Fruit fly (Drosophila melanogaster) whole organism, prepupa: ENCODE measurements around the gene NimB1.

Experiments used
- Blimp-1 ChIP-seq: fragments of 200-800 bp; sonication (Bioruptor generic); optimal IDR thresholded peaks from 3 replicates; lab custom pipeline; 2017; ENCODE audit warnings: missing biosample characterization, missing genetic modification characterization, mild to moderate bottlenecking, moderate library complexity, missing genetic modification reagents
- CG10631 ChIP-seq: fragments of 200-800 bp; sonication (Bioruptor generic); optimal IDR thresholded peaks from 2 replicates; lab custom pipeline; 2016; ENCODE audit warnings: missing biosample characterization, missing genetic modification characterization
- CG10669 ChIP-seq: fragments of 200-800 bp; sonication (Bioruptor generic); optimal IDR thresholded peaks from 3 replicates; lab custom pipeline; 2018; ENCODE audit warnings: missing biosample characterization, mild to moderate bottlenecking, missing genetic modification characterization, moderate library complexity
- CG11294 ChIP-seq: fragments of 200-800 bp; sonication (Bioruptor generic); IDR thresholded peaks from 2 replicates; pipeline ENCODE4 v1.3.6; 2022; ENCODE audit warnings: missing biosample characterization, missing genetic modification characterization
- CG11762 ChIP-seq: fragments of 200-800 bp; sonication (Bioruptor generic); optimal IDR thresholded peaks from 3 replicates; lab custom pipeline; 2016; ENCODE audit warnings: missing biosample characterization, missing genetic modification characterization; ENCODE audit not compliant: insufficient read depth
- CG11902 ChIP-seq: fragments of 200-800 bp; sonication (Bioruptor generic); optimal IDR thresholded peaks from 3 replicates; lab custom pipeline; 2016; ENCODE audit warnings: missing biosample characterization, missing genetic modification characterization
- CG15336 ChIP-seq: fragments of 200-800 bp; sonication (Bioruptor generic); IDR thresholded peaks from 2 replicates; pipeline ENCODE4 v1.3.6; 2022; ENCODE audit warnings: missing biosample characterization, missing genetic modification characterization
- CG1621 ChIP-seq: fragments of 200-800 bp; sonication (Bioruptor generic); optimal IDR thresholded peaks from 3 replicates; lab custom pipeline; 2018; ENCODE audit warnings: missing biosample characterization, mild to moderate bottlenecking, missing genetic modification characterization
- CG31627 ChIP-seq: fragments of 200-800 bp; sonication (Bioruptor generic); optimal IDR thresholded peaks from 3 replicates; lab custom pipeline; 2016; ENCODE audit warnings: missing biosample characterization, missing genetic modification characterization
- CG32006 ChIP-seq: fragments of 200-800 bp; sonication (Bioruptor generic); optimal IDR thresholded peaks from 3 replicates; lab custom pipeline; 2017; ENCODE audit warnings: missing biosample characterization, mild to moderate bottlenecking, missing genetic modification characterization
- CG34406 ChIP-seq: fragments of 200-800 bp; sonication (Bioruptor generic); optimal IDR thresholded peaks from 3 replicates; lab custom pipeline; 2016; ENCODE audit warnings: missing biosample characterization, missing genetic modification characterization
- CG3919 ChIP-seq: fragments of 200-800 bp; sonication (Bioruptor generic); optimal IDR thresholded peaks from 3 replicates; lab custom pipeline; 2016; ENCODE audit warnings: missing biosample characterization, missing genetic modification characterization
- CG4318 ChIP-seq: fragments of 200-800 bp; sonication (Bioruptor generic); optimal IDR thresholded peaks from 3 replicates; lab custom pipeline; 2017; ENCODE audit warnings: missing biosample characterization, mild to moderate bottlenecking, missing genetic modification characterization
- CG6792 ChIP-seq: fragments of 200-800 bp; sonication (Bioruptor generic); optimal IDR thresholded peaks from 3 replicates; lab custom pipeline; 2016; ENCODE audit warnings: missing biosample characterization, missing genetic modification characterization
- CG6808 ChIP-seq: fragments of 200-800 bp; sonication (Bioruptor generic); optimal IDR thresholded peaks from 3 replicates; lab custom pipeline; 2017; ENCODE audit warnings: missing biosample characterization, missing genetic modification characterization, mild to moderate bottlenecking, moderate library complexity, missing genetic modification reagents
- CG7368 ChIP-seq: fragments of 200-800 bp; sonication (Bioruptor generic); optimal IDR thresholded peaks from 3 replicates; lab custom pipeline; 2016; ENCODE audit warnings: missing biosample characterization, missing genetic modification characterization
- CG8632 ChIP-seq: fragments of 200-800 bp; sonication (Bioruptor generic); optimal IDR thresholded peaks from 3 replicates; lab custom pipeline; 2016; ENCODE audit warnings: missing biosample characterization, missing genetic modification characterization
- CG9139 ChIP-seq: fragments of 200-800 bp; sonication (Bioruptor generic); optimal IDR thresholded peaks from 3 replicates; lab custom pipeline; 2017; ENCODE audit warnings: missing biosample characterization, mild to moderate bottlenecking, missing genetic modification characterization
- Eip75B ChIP-seq: fragments of 200-800 bp; sonication (Bioruptor generic); optimal IDR thresholded peaks from 3 replicates; lab custom pipeline; 2016; ENCODE audit warnings: missing biosample characterization, missing genetic modification characterization
- Eip78C ChIP-seq: fragments of 200-800 bp; sonication (Bioruptor generic); peaks from one replicate; lab custom pipeline; 2016; ENCODE audit warnings: missing biosample characterization, missing genetic modification characterization
- Eip93F ChIP-seq: fragments of 200-800 bp; sonication (Bioruptor generic); optimal IDR thresholded peaks from 2 replicates; lab custom pipeline; 2016; ENCODE audit warnings: missing biosample characterization, mild to moderate bottlenecking, missing genetic modification characterization
- Ets21C ChIP-seq: fragments of 200-800 bp; sonication (Bioruptor generic); optimal IDR thresholded peaks from 3 replicates; lab custom pipeline; 2016; ENCODE audit warnings: missing biosample characterization, missing genetic modification characterization
- Ets96B ChIP-seq: fragments of 200-800 bp; optimal IDR thresholded peaks from 2 replicates; lab custom pipeline; 2019; ENCODE audit warnings: missing biosample characterization, mild to moderate bottlenecking, missing genetic modification characterization, moderate library complexity
- Hr38 ChIP-seq: sonication (Bioruptor generic); optimal IDR thresholded peaks from 2 replicates; lab custom pipeline; 2016; ENCODE audit warnings: missing biosample characterization, missing genetic modification characterization
- Hr39 ChIP-seq: fragments of 200-800 bp; sonication (Bioruptor generic); optimal IDR thresholded peaks from 2 replicates; lab custom pipeline; 2016; ENCODE audit warnings: missing biosample characterization, missing genetic modification characterization
- Hr4 ChIP-seq: fragments of 200-800 bp; sonication (Bioruptor generic); optimal IDR thresholded peaks from 3 replicates; lab custom pipeline; 2016; ENCODE audit warnings: missing biosample characterization, missing genetic modification characterization
- Lpt ChIP-seq: fragments of 200-800 bp; sonication (Bioruptor generic); optimal IDR thresholded peaks from 3 replicates; lab custom pipeline; 2016; ENCODE audit warnings: missing biosample characterization, missing genetic modification characterization
- OdsH ChIP-seq: fragments of 200-800 bp; sonication (Bioruptor generic); optimal IDR thresholded peaks from 3 replicates; lab custom pipeline; 2016; ENCODE audit warnings: missing biosample characterization, missing genetic modification characterization
- Smox ChIP-seq: fragments of 200-800 bp; sonication (Bioruptor generic); optimal IDR thresholded peaks from 3 replicates; lab custom pipeline; 2016; ENCODE audit warnings: missing biosample characterization, missing genetic modification characterization
- Sox102F ChIP-seq: fragments of 200-800 bp; sonication (Bioruptor generic); optimal IDR thresholded peaks from 2 replicates; lab custom pipeline; 2016; ENCODE audit warnings: missing biosample characterization, mild to moderate bottlenecking, missing genetic modification characterization
- Sox14 ChIP-seq: fragments of 200-800 bp; sonication (Bioruptor generic); optimal IDR thresholded peaks from 3 replicates; lab custom pipeline; 2016; ENCODE audit warnings: missing biosample characterization, missing genetic modification characterization
- achi ChIP-seq: fragments of 200-800 bp; sonication (Bioruptor generic); optimal IDR thresholded peaks from 3 replicates; lab custom pipeline; 2016; ENCODE audit warnings: missing biosample characterization, missing genetic modification characterization
- acj6 ChIP-seq: fragments of 200-800 bp; sonication (Bioruptor generic); optimal IDR thresholded peaks from 3 replicates; lab custom pipeline; 2016; ENCODE audit warnings: missing biosample characterization, missing genetic modification characterization
- cyc ChIP-seq: fragments of 200-800 bp; sonication (Bioruptor generic); optimal IDR thresholded peaks from 3 replicates; lab custom pipeline; 2016; ENCODE audit warnings: missing biosample characterization, missing genetic modification characterization
- dsx ChIP-seq: fragments of 200-800 bp; optimal IDR thresholded peaks from 3 replicates; lab custom pipeline; 2019; ENCODE audit warnings: missing biosample characterization, mild to moderate bottlenecking, missing genetic modification characterization, moderate library complexity; ENCODE audit not compliant: poor library complexity, severe bottlenecking
- eg ChIP-seq: fragments of 200-800 bp; sonication (Bioruptor generic); IDR thresholded peaks from 3 replicates; pipeline ENCODE4 v1.3.6; 2022; ENCODE audit warnings: missing biosample characterization, missing genetic modification characterization
- lz ChIP-seq: fragments of 200-800 bp; sonication (Bioruptor generic); optimal IDR thresholded peaks from 3 replicates; lab custom pipeline; 2016; ENCODE audit warnings: missing biosample characterization, missing genetic modification characterization
- net ChIP-seq: fragments of 200-800 bp; sonication (Bioruptor generic); optimal IDR thresholded peaks from 3 replicates; lab custom pipeline; 2016; ENCODE audit warnings: missing biosample characterization, missing genetic modification characterization
- pdm3 ChIP-seq: fragments of 200-800 bp; sonication (Bioruptor generic); optimal IDR thresholded peaks from 3 replicates; lab custom pipeline; 2016; ENCODE audit warnings: missing biosample characterization, missing genetic modification characterization
- salr ChIP-seq, 2 experiments: fragments of 200-800 bp; sonication (Bioruptor generic); optimal IDR thresholded peaks; 3 replicates each; lab custom pipeline; 2016 to 2018; ENCODE audit warnings: missing biosample characterization in 2 of 2, missing genetic modification characterization in 2 of 2, mild to moderate bottlenecking in 1 of 2
- svp ChIP-seq: fragments of 200-800 bp; sonication (Bioruptor generic); peaks from one replicate; lab custom pipeline; 2016; ENCODE audit warnings: missing biosample characterization, missing genetic modification characterization
- topi ChIP-seq: fragments of 200-800 bp; sonication (Bioruptor generic); optimal IDR thresholded peaks from 3 replicates; lab custom pipeline; 2016; ENCODE audit warnings: missing biosample characterization, missing genetic modification characterization
- vri ChIP-seq: fragments of 200-800 bp; sonication (Bioruptor generic); optimal IDR thresholded peaks from 3 replicates; lab custom pipeline; 2016; ENCODE audit warnings: missing biosample characterization, mild to moderate bottlenecking, missing genetic modification characterization

NimB1 gene

dm6 chr2L:13934542-13935065 is 28.7 kb upstream of the NimB1 start, which contains the start of gene Vajk2:
TSS of gene Vajk2 (minus strand) at chr2L:13934692.
- TF ChIP-seq CG15336 (GFP tag; lab: Robert Waterston, UW) (0 out of 2 replicates have a peak, but pooled peaks have one; percentile 16), net (GFP tag; lab: Kevin White, UChicago) (no peak), Ets96B (no peak), Hr39 (GFP tag; lab: Kevin White, UChicago) (no peak), topi (no peak), Eip78C (peak; percentile 42), Blimp-1 (GFP tag; lab: Kevin White, UChicago) (no peak), CG31627 (GFP tag; lab: Kevin White, UChicago) (no peak), eg (peak; percentile 42; the same call in 1 of the 3 replicates), CG8632 (no peak), lz (GFP tag; lab: Kevin White, UChicago) (no peak), CG1621 (tag; lab: Kevin White, UChicago) (no peak), CG11294 (GFP tag; lab: Robert Waterston, UW) (no peak)

DNA sequence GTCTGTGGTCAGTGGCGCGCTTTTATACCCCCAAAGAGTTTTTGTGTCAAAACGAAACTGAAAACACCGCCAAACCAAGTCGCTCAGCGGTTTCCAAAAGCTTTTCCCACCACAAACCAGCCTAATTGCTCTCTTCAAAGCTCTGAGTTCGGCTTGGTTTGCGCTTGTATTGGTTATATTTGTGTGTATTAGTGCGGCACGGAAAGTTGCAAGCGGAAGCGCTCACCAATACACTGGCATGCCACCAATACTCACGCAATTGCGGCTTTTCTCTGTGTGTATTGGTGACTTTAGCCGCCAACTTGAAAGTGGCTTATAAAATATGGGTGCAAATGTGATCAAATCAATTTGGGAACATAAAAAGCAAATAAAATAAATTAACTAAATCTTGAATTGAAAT is 15.8 kb upstream of the NimB1 start, which contains the start of gene Vajk3:
Gene Vajk3, minus strand, starts transcription at position 1 of the 400 bp plus-strand sequence.
- TF ChIP-seq svp: no peak
- 0 out of 3 replicates have a peak, but pooled peaks have one; percentile 16 for TF ChIP-seq eg

dm6 chr2L:13949789-13950188 is 13.5 kb upstream of the NimB1 start:
- TF ChIP-seq CG11294 (GFP tag; lab: Robert Waterston, UW) (no peak), CG34406 (no peak), CG4318 (GFP tag; lab: Kevin White, UChicago) (no peak), CG15336 (GFP tag; lab: Robert Waterston, UW) (no peak), cyc (GFP tag; lab: Kevin White, UChicago) (no peak), CG3919 (GFP tag; lab: Kevin White, UChicago) (no peak), Blimp-1 (GFP tag; lab: Kevin White, UChicago) (no peak), Lpt (no peak), CG11902 (GFP tag; lab: Kevin White, UChicago) (no peak), Hr39 (GFP tag; lab: Kevin White, UChicago) (no peak), acj6 (GFP tag; lab: Kevin White, UChicago) (no peak), CG11762 (GFP tag; lab: Kevin White, UChicago) (no peak)

- peak; percentile 97 for TF ChIP-seq OdsH (GFP tag; lab: Kevin White, UChicago)
- TF ChIP-seq CG8632: peak; percentile 91
- TF ChIP-seq Hr4 (GFP tag; lab: Kevin White, UChicago): peak; percentile 91
- TF ChIP-seq Eip93F: peak; percentile 94
- peak; percentile 90 for TF ChIP-seq CG10669
- peak; percentile 98 for TF ChIP-seq lz (GFP tag; lab: Kevin White, UChicago)
- TF ChIP-seq CG9139: peak; percentile 67
- peak; percentile 86 for TF ChIP-seq Ets96B
- TF ChIP-seq Smox: peak; percentile 98
- TF ChIP-seq CG6792: peak; percentile 96
- TF ChIP-seq pdm3 (GFP tag; lab: Kevin White, UChicago): peak; percentile 97
- TF ChIP-seq acj6 (GFP tag; lab: Kevin White, UChicago): peak; percentile 96
- TF ChIP-seq Sox14 (GFP tag; lab: Kevin White, UChicago): peak; percentile 98
- peak; percentile 96 for TF ChIP-seq cyc (GFP tag; lab: Kevin White, UChicago)
- peak; percentile 86 for TF ChIP-seq CG6808 (GFP tag; lab: Kevin White, UChicago)
- TF ChIP-seq Ets21C: peak; percentile 97
- peak; percentile 83 for TF ChIP-seq CG7368 (GFP tag; lab: Kevin White, UChicago)
- peak; percentile 95 for TF ChIP-seq CG32006 (GFP tag; lab: Kevin White, UChicago)
- no peak for TF ChIP-seq Hr38 (GFP tag; lab: Kevin White, UChicago)
- TF ChIP-seq topi: peak; percentile 95
- TF ChIP-seq achi (GFP tag; lab: Kevin White, UChicago): peak; percentile 95
- TF ChIP-seq vri (GFP tag; lab: Kevin White, UChicago): peak; percentile 97
- TF ChIP-seq CG11902 (GFP tag; lab: Kevin White, UChicago): peak; percentile 72
- peak; percentile 87 for TF ChIP-seq dsx (GFP tag; lab: Kevin White, UChicago)
- peak; percentile 96 for TF ChIP-seq Eip75B (GFP tag; lab: Kevin White, UChicago)
- peak; percentile 93 for TF ChIP-seq CG34406
- TF ChIP-seq CG11294 (GFP tag; lab: Robert Waterston, UW): peak; percentile 95
- TF ChIP-seq Sox102F (GFP tag; lab: Kevin White, UChicago): peak; percentile 98
- peak; percentile 88 to 92 for TF ChIP-seq salr (GFP tag; optimal IDR thresholded peaks at IDR 0.05; lab: Kevin White, UChicago)
- TF ChIP-seq svp: peak; percentile 95
- peak; percentile 96 for TF ChIP-seq CG10631 (GFP tag; lab: Kevin White, UChicago)
- peak; percentile 92 for TF ChIP-seq CG1621 (tag; lab: Kevin White, UChicago)
Observed at dm6 chr2L:13955775-13956174, 7.5 kb upstream of the NimB1 start.
